Worm (Caenorhabditis elegans): ENCODE data around the gene F02A9.1.

Gene F02A9.1

ce11 chrIII:9109172-9109571, 31.6 kb upstream of the F02A9.1 start, which contains the start of gene cya-1:
TSS of gene cya-1 (minus strand) at chrIII:9109272.
- TF ChIP-seq ham-2 (GFP tag; optimal IDR thresholded peaks at IDR 0.05) (no peak), nhr-76 (tag; optimal IDR thresholded peaks at IDR 0.05) (no peak), ztf-11 (tag; optimal IDR thresholded peaks at IDR 0.05) (no peak), tbx-8 (GFP tag; optimal IDR thresholded peaks at IDR 0.05) (no peak), nhr-237 (tag; optimal IDR thresholded peaks at IDR 0.05) (no peak), ceh-39 (tag; optimal IDR thresholded peaks at IDR 0.05) (peak; percentile 28)

ce11 chrIII:9105653-9106052, 28.0 kb upstream of the F02A9.1 start:
- no peak for TF ChIP-seq nhr-76 (tag; optimal IDR thresholded peaks at IDR 0.05)
- no peak for TF ChIP-seq ceh-83 (GFP tag; optimal IDR thresholded peaks at IDR 0.05)
- TF ChIP-seq ces-1 (GFP tag; optimal IDR thresholded peaks at IDR 0.05): no peak
- no peak for TF ChIP-seq bed-3 (GFP tag; optimal IDR thresholded peaks at IDR 0.05)
- no peak for TF ChIP-seq sptf-1 (tag; optimal IDR thresholded peaks at IDR 0.05)
- TF ChIP-seq ceh-43 (GFP tag; optimal IDR thresholded peaks at IDR 0.05): no peak
- no peak for TF ChIP-seq zip-8 (tag; optimal IDR thresholded peaks at IDR 0.05)
- no peak for TF ChIP-seq nhr-28 (tag; optimal IDR thresholded peaks at IDR 0.05)
- no peak for TF ChIP-seq sem-2 (GFP tag; optimal IDR thresholded peaks at IDR 0.05)
- no peak for TF ChIP-seq mab-5 (tag; optimal IDR thresholded peaks at IDR 0.05)
- TF ChIP-seq blmp-1 (tag; optimal IDR thresholded peaks at IDR 0.05): no peak
- no peak for TF ChIP-seq nhr-12 (tag; optimal IDR thresholded peaks at IDR 0.05)
- TF ChIP-seq snpc-4 (tag; optimal IDR thresholded peaks at IDR 0.05): no peak
- no peak for TF ChIP-seq tbx-8 (GFP tag; optimal IDR thresholded peaks at IDR 0.05)
- no peak for TF ChIP-seq hlh-1 (tag; optimal IDR thresholded peaks at IDR 0.05)
- no peak for TF ChIP-seq unc-120 (tag; optimal IDR thresholded peaks at IDR 0.05; ENCODE audit: poor library complexity, severe bottlenecking)
- no peak for TF ChIP-seq ceh-39 (tag; optimal IDR thresholded peaks at IDR 0.05)
- TF ChIP-seq cnd-1 (tag; optimal IDR thresholded peaks at IDR 0.05): no peak
- no peak for TF ChIP-seq nhr-2 (tag; optimal IDR thresholded peaks at IDR 0.05)
- no peak for TF ChIP-seq mep-1 (tag; optimal IDR thresholded peaks at IDR 0.05)

ce11 chrIII:9104060-9104459, 26.5 kb upstream of the F02A9.1 start:
- TF ChIP-seq unc-120 (tag; optimal IDR thresholded peaks at IDR 0.05; ENCODE audit: poor library complexity, severe bottlenecking) (peak; percentile 20), sem-2 (GFP tag; optimal IDR thresholded peaks at IDR 0.05) (peak; percentile 71), M03D4.4 (tag; optimal IDR thresholded peaks at IDR 0.05) (peak; percentile 74), drap-1 (GFP tag; optimal IDR thresholded peaks at IDR 0.05) (peak; percentile 69), ceh-43 (GFP tag; optimal IDR thresholded peaks at IDR 0.05) (peak; percentile 18), flh-1 (GFP tag; optimal IDR thresholded peaks at IDR 0.05) (peak; percentile 6), tbx-8 (GFP tag; optimal IDR thresholded peaks at IDR 0.05) (peak; percentile 58), ceh-83 (GFP tag; optimal IDR thresholded peaks at IDR 0.05) (peak; percentile 20), cnd-1 (tag; optimal IDR thresholded peaks at IDR 0.05) (peak; percentile 79), ham-2 (GFP tag; optimal IDR thresholded peaks at IDR 0.05) (peak; percentile 41), ceh-39 (tag; optimal IDR thresholded peaks at IDR 0.05) (no peak), hlh-1 (tag; optimal IDR thresholded peaks at IDR 0.05) (no peak), elt-3 (tag; optimal IDR thresholded peaks at IDR 0.05) (no peak), mep-1 (tag; optimal IDR thresholded peaks at IDR 0.05) (no peak), mls-2 (tag; optimal IDR thresholded peaks at IDR 0.05) (no peak)

- TF ChIP-seq lin-13 (tag; optimal IDR thresholded peaks at IDR 0.05) (no peak), drap-1 (GFP tag; optimal IDR thresholded peaks at IDR 0.05) (no peak), snpc-4 (tag; optimal IDR thresholded peaks at IDR 0.05) (no peak), nhr-28 (tag; optimal IDR thresholded peaks at IDR 0.05) (no peak), M03D4.4 (tag; optimal IDR thresholded peaks at IDR 0.05) (no peak), ceh-83 (GFP tag; optimal IDR thresholded peaks at IDR 0.05) (no peak), unc-39 (tag; optimal IDR thresholded peaks at IDR 0.05) (no peak), unc-120 (tag; optimal IDR thresholded peaks at IDR 0.05; ENCODE audit: poor library complexity, severe bottlenecking) (no peak), mep-1 (tag; optimal IDR thresholded peaks at IDR 0.05) (no peak), zip-8 (tag; optimal IDR thresholded peaks at IDR 0.05) (no peak), ceh-43 (GFP tag; optimal IDR thresholded peaks at IDR 0.05) (no peak), nhr-12 (tag; optimal IDR thresholded peaks at IDR 0.05) (no peak), bed-3 (GFP tag; optimal IDR thresholded peaks at IDR 0.05) (no peak), pha-4 (tag; optimal IDR thresholded peaks at IDR 0.05) (no peak), mab-5 (tag; optimal IDR thresholded peaks at IDR 0.05) (no peak), lin-32 (GFP tag; optimal IDR thresholded peaks at IDR 0.05) (no peak), ceh-39 (tag; optimal IDR thresholded peaks at IDR 0.05) (no peak), nhr-2 (tag; optimal IDR thresholded peaks at IDR 0.05) (no peak), nhr-237 (tag; optimal IDR thresholded peaks at IDR 0.05) (no peak)
These were observed 26.0 kb upstream of the F02A9.1 start, which contains the start of gene dos-1 for ce11 chrIII:9103643-9104042. TSS of gene dos-1 (plus strand) at chrIII:9103943.
